Worm (Caenorhabditis elegans) whole organism, L2 larva: ENCODE results near the gene T03F6.10.

Experiments used
- R02D3.7 ChIP-seq: fragments of 150-350 bp; optimal IDR thresholded peaks from 2 replicates; lab custom pipeline; 2014; ENCODE audit warnings: missing biosample characterization, missing genetic modification characterization
- Y55F3AM.14 ChIP-seq: fragments of 200-800 bp; sonication (Bioruptor generic); optimal IDR thresholded peaks from 2 replicates; lab custom pipeline; 2018; ENCODE audit warnings: mild to moderate bottlenecking, missing genetic modification characterization, missing compliant biosample characterization
- ZK546.5 ChIP-seq: sonication (generic microtip); optimal IDR thresholded peaks from 2 replicates; lab custom pipeline; 2017; ENCODE audit warnings: missing biosample characterization, missing genetic modification characterization
- alr-1 ChIP-seq: fragments of 150-350 bp; optimal IDR thresholded peaks from 2 replicates; lab custom pipeline; 2014; ENCODE audit warnings: missing biosample characterization, missing genetic modification characterization
- aly-2 ChIP-seq: fragments of 150-350 bp; optimal IDR thresholded peaks from 2 replicates; lab custom pipeline; 2014; ENCODE audit warnings: missing biosample characterization, missing genetic modification characterization
- ama-1 ChIP-seq: fragments of 150-350 bp; optimal IDR thresholded peaks from 2 replicates; lab custom pipeline; 2018; ENCODE audit warnings: inconsistent platforms
- ceh-82 ChIP-seq: fragments of 150-350 bp; optimal IDR thresholded peaks from 2 replicates; lab custom pipeline; 2014; ENCODE audit warnings: missing biosample characterization, missing genetic modification characterization
- crh-2 ChIP-seq: sonication (generic microtip); optimal IDR thresholded peaks from 2 replicates; lab custom pipeline; 2017; ENCODE audit warnings: missing biosample characterization, missing genetic modification characterization
- elt-1 ChIP-seq: fragments of 150-350 bp; optimal IDR thresholded peaks from 2 replicates; lab custom pipeline; 2014; ENCODE audit warnings: missing biosample characterization, missing genetic modification characterization
- elt-3 ChIP-seq: sonication (generic microtip); optimal IDR thresholded peaks from 2 replicates; lab custom pipeline; 2017; ENCODE audit warnings: missing biosample characterization, missing genetic modification characterization
- fos-1 ChIP-seq: fragments of 150-350 bp; optimal IDR thresholded peaks from 2 replicates; lab custom pipeline; 2014; ENCODE audit warnings: missing biosample characterization, missing genetic modification characterization
- lin-11 ChIP-seq: fragments of 150-350 bp; sonication (generic microtip); optimal IDR thresholded peaks from 2 replicates; lab custom pipeline; 2014; ENCODE audit warnings: missing biosample characterization, missing genetic modification characterization, inconsistent platforms, mixed read lengths
- lin-13 ChIP-seq: fragments of 150-350 bp; optimal IDR thresholded peaks from 2 replicates; lab custom pipeline; 2014; ENCODE audit warnings: missing biosample characterization, missing genetic modification reagents, missing genetic modification characterization
- lsy-2 ChIP-seq, 2 experiments: fragments of 150-350 bp in 1 of 2; sonication (generic microtip) in 1 of 2; optimal IDR thresholded peaks; 2 replicates each; lab custom pipeline; 2014 to 2017; ENCODE audit warnings: missing biosample characterization in 2 of 2, missing genetic modification characterization in 2 of 2
- mab-5 ChIP-seq: fragments of 150-350 bp; optimal IDR thresholded peaks from 2 replicates; lab custom pipeline; 2014; ENCODE audit warnings: missing biosample characterization, missing genetic modification characterization
- mbf-1 ChIP-seq: sonication (generic microtip); optimal IDR thresholded peaks from 2 replicates; lab custom pipeline; 2017; ENCODE audit warnings: missing biosample characterization, missing genetic modification characterization
- mdl-1 ChIP-seq, 2 experiments: fragments of 150-350 bp in 1 of 2; sonication (generic microtip) in 1 of 2; optimal IDR thresholded peaks; 2 replicates each; lab custom pipeline; 2017; ENCODE audit warnings: missing biosample characterization in 2 of 2, missing genetic modification characterization in 2 of 2
- nhr-10 ChIP-seq: sonication (generic microtip); optimal IDR thresholded peaks from 2 replicates; lab custom pipeline; 2017; ENCODE audit warnings: missing biosample characterization, missing genetic modification characterization
- nhr-12 ChIP-seq: fragments of 150-350 bp; optimal IDR thresholded peaks from 2 replicates; lab custom pipeline; 2014; ENCODE audit warnings: missing biosample characterization, missing genetic modification characterization
- nhr-129 ChIP-seq: fragments of 150-350 bp; optimal IDR thresholded peaks from 2 replicates; lab custom pipeline; 2014; ENCODE audit warnings: missing biosample characterization, missing genetic modification characterization
- nhr-23 ChIP-seq: fragments of 150-350 bp; optimal IDR thresholded peaks from 2 replicates; lab custom pipeline; 2014; ENCODE audit warnings: missing biosample characterization, missing genetic modification reagents, missing genetic modification characterization
- nhr-237 ChIP-seq: fragments of 150-350 bp; optimal IDR thresholded peaks from 2 replicates; lab custom pipeline; 2014; ENCODE audit warnings: missing biosample characterization, missing genetic modification characterization
- nhr-25 ChIP-seq: fragments of 150-350 bp; sonication (generic microtip); optimal IDR thresholded peaks from 3 replicates; lab custom pipeline; 2014; ENCODE audit warnings: missing biosample characterization, missing genetic modification characterization
- nhr-6 ChIP-seq: fragments of 150-350 bp; optimal IDR thresholded peaks from 2 replicates; lab custom pipeline; 2014; ENCODE audit warnings: missing biosample characterization, missing genetic modification characterization
- nhr-77 ChIP-seq: fragments of 150-350 bp; optimal IDR thresholded peaks from 2 replicates; lab custom pipeline; 2014; ENCODE audit warnings: missing biosample characterization, missing genetic modification characterization
- peb-1 ChIP-seq: fragments of 150-350 bp; optimal IDR thresholded peaks from 2 replicates; lab custom pipeline; 2014; ENCODE audit warnings: missing biosample characterization, missing genetic modification characterization
- sem-4 ChIP-seq: fragments of 150-350 bp; optimal IDR thresholded peaks from 2 replicates; lab custom pipeline; 2014; ENCODE audit warnings: missing biosample characterization, missing genetic modification reagents, missing genetic modification characterization
- sma-3 ChIP-seq: sonication (generic microtip); optimal IDR thresholded peaks from 2 replicates; lab custom pipeline; 2016; ENCODE audit warnings: missing genetic modification reagents, missing genetic modification characterization, missing compliant biosample characterization
- sma-9 ChIP-seq, 2 experiments: fragments of 150-350 bp in 1 of 2; sonication (generic microtip) in 1 of 2; optimal IDR thresholded peaks; 2 replicates each; lab custom pipeline; 2014 to 2016; ENCODE audit warnings: missing genetic modification characterization in 2 of 2, mild to moderate bottlenecking in 1 of 2, missing biosample characterization in 1 of 2, missing compliant biosample characterization in 1 of 2, missing genetic modification reagents in 1 of 2, moderate library complexity in 1 of 2
- snpc-4 ChIP-seq: fragments of 150-350 bp; optimal IDR thresholded peaks from 2 replicates; lab custom pipeline; 2014; ENCODE audit warnings: missing biosample characterization, missing genetic modification characterization
- unc-39 ChIP-seq: fragments of 150-350 bp; optimal IDR thresholded peaks from 2 replicates; lab custom pipeline; 2014; ENCODE audit warnings: missing biosample characterization, missing genetic modification characterization
- unc-62 ChIP-seq: fragments of 150-350 bp; optimal IDR thresholded peaks from 2 replicates; lab custom pipeline; 2014; ENCODE audit warnings: missing biosample characterization, missing genetic modification reagents, missing genetic modification characterization
- zag-1 ChIP-seq: fragments of 150-350 bp; optimal IDR thresholded peaks from 2 replicates; lab custom pipeline; 2014; ENCODE audit warnings: missing biosample characterization, missing genetic modification characterization
- ztf-11 ChIP-seq: sonication (generic microtip); optimal IDR thresholded peaks from 2 replicates; lab custom pipeline; 2017; ENCODE audit warnings: missing biosample characterization, missing genetic modification characterization

Gene T03F6.10

DNA sequence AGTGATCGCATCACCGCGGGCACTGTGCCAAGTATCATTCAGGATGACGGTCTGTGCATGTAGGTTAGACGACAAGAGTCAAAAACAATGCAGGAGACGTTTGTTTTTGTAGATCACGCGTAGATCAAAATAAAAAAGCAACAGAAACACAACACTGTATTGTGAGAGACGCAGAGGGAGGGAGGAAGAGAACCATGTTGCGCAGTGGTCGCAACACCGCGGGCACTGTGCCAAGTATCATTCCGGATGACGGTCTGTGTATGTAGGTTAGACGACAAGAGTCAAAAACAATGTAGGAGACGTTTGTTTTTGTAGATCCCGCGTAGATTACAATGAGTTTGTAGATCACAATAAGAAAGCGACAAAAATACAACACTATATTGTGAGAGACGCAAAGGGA, 40.8 kb upstream of the T03F6.10 start:
- TF ChIP-seq sma-3 (GFP tag; lab: Kevin White, UChicago) (no peak), ama-1 (lab: Kevin White, UChicago) (no peak), peb-1 (tag; lab: Kevin White, UChicago) (no peak), mdl-1 (tag; optimal IDR thresholded peaks at IDR 0.05; lab: Kevin White, UChicago) (no peak), nhr-25 (tag; lab: Kevin White, UChicago) (no peak), nhr-10 (tag; lab: Kevin White, UChicago) (no peak), elt-1 (tag; lab: Kevin White, UChicago) (no peak), nhr-23 (tag; lab: Kevin White, UChicago) (no peak), ZK546.5 (tag; lab: Kevin White, UChicago) (no peak), crh-2 (tag; lab: Kevin White, UChicago) (no peak), elt-3 (tag; lab: Kevin White, UChicago) (no peak), sem-4 (tag; lab: Kevin White, UChicago) (no peak)

DNA sequence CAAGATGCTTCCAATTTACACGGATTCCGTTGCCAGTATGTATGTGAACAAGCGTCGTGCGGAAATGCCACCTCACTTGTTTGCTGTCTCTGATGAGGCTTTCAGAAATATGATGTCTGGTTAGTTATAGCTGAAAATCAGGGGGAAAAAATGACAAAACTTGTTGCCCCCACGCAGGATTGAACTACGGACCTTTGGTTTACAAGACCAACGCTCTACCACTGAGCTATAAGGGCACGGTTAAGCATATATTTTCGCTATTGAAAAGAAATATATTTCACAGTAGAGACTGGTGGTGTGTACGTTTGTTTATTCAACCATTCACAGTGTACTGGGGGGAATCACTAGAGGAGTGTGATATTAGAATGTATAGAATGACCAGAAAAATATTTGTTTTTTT, 33.1 kb upstream of the T03F6.10 start:
- TF ChIP-seq ceh-82 (tag; lab: Kevin White, UChicago), result no peak
- peak; percentile 24 for TF ChIP-seq fos-1 (tag; lab: Kevin White, UChicago)

DNA sequence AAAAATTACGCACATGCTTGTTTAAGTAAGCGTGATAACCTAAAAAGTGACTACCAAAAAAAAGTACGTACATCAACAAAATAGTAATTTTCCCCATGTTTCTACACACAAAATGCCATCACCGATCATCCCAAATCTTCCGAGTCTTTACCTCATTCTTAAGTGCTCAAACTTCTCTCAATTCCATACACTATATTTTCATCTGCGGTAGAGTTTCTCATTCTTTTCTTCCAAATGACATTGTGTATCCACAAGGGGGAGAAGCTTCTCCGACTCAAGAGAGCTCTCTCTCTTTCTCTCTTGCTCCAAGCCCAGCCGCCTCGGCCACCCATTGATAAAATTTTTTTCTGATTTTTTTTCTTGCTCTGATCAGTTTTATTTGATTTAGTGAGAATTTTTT, 31.4 kb upstream of the T03F6.10 start, which contains the start of gene myo-6:
Gene myo-6, plus strand, starts transcription at position 301 of the 400 bp plus-strand sequence.
- no peak for TF ChIP-seq mab-5 (tag; lab: Kevin White, UChicago)
- TF ChIP-seq unc-39 (tag; lab: Kevin White, UChicago), result no peak
- TF ChIP-seq lin-11 (tag; lab: Kevin White, UChicago), result no peak
- TF ChIP-seq lin-13 (GFP tag; lab: Kevin White, UChicago), result no peak
- TF ChIP-seq ama-1 (lab: Kevin White, UChicago), result no peak
- TF ChIP-seq elt-1 (tag; lab: Kevin White, UChicago), result no peak
- TF ChIP-seq mbf-1 (tag; lab: Kevin White, UChicago), result no peak
- TF ChIP-seq nhr-23 (tag; lab: Kevin White, UChicago), result no peak
- TF ChIP-seq sem-4 (tag; lab: Kevin White, UChicago), result no peak

DNA sequence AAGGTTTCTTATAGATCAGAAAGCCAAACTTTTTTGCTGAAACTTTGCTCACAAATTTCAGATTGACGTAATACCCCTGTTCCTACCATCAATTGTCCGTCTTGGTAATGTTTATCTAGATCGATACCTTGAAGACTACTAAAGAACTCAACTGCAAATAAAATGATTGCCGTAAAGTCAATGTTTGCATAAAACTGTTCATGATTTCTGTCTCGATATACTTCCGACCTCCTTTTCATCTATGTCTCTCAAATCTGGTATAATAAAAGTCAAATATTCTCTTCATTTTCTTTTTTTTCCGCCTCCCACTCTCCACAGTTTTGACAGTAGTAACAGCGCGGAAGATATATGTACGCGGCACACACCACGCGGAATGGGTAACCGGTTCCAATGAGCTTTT, 27.4 kb upstream of the T03F6.10 start, which contains the start of gene nas-1:
Gene nas-1, plus strand, starts transcription at position 301 of the 400 bp plus-strand sequence.
- TF ChIP-seq peb-1 (tag; lab: Kevin White, UChicago) (no peak), nhr-23 (tag; lab: Kevin White, UChicago) (no peak), nhr-77 (no peak), lsy-2 (tag; optimal IDR thresholded peaks at IDR 0.05; lab: Kevin White, UChicago) (no peak), crh-2 (tag; lab: Kevin White, UChicago) (no peak), nhr-237 (tag; lab: Kevin White, UChicago) (no peak), nhr-129 (tag; lab: Kevin White, UChicago) (no peak), elt-1 (tag; lab: Kevin White, UChicago) (no peak), sma-9 (GFP tag; optimal IDR thresholded peaks at IDR 0.05; lab: Kevin White, UChicago) (no peak), sma-9 (tag; optimal IDR thresholded peaks at IDR 0.05; lab: Kevin White, UChicago) (no peak), mab-5 (tag; lab: Kevin White, UChicago) (no peak)

DNA sequence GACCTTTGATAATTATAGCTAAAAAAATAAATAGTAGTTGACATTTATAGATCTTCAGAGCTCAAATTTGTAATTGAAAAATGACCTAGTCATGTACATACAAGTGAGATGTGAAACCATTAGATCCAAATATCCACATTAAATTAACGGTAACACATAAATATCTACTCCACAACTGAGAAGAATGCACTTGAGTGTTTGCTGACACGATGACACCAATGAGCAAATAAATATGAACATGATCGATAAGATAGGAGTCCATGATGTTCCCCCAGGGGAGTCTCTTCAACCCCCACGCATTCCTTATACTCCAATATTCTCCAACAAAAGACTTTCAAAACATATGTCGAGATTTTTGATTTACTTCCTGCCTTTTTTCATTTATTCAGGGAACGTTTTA, 26.3 kb upstream of the T03F6.10 start, which contains the start of gene ttr-52:
Gene ttr-52, plus strand, starts transcription at position 301 of the 400 bp plus-strand sequence.
- TF ChIP-seq nhr-12 (tag; lab: Kevin White, UChicago), result no peak
- no peak for TF ChIP-seq elt-3 (tag; lab: Kevin White, UChicago)
- no peak for TF ChIP-seq alr-1 (tag; lab: Kevin White, UChicago)
- no peak for TF ChIP-seq sma-3 (GFP tag; lab: Kevin White, UChicago)
- no peak for TF ChIP-seq unc-62 (GFP tag; lab: Kevin White, UChicago)
- TF ChIP-seq snpc-4 (tag; lab: Kevin White, UChicago), result no peak
- TF ChIP-seq lin-11 (tag; lab: Kevin White, UChicago), result no peak
- TF ChIP-seq aly-2 (tag; lab: Kevin White, UChicago), result no peak
- TF ChIP-seq ztf-11 (tag; lab: Kevin White, UChicago), result no peak
- TF ChIP-seq ZK546.5 (tag; lab: Kevin White, UChicago), result no peak
- no peak for TF ChIP-seq R02D3.7
- no peak for TF ChIP-seq nhr-77
- no peak for TF ChIP-seq mdl-1 (tag; optimal IDR thresholded peaks at IDR 0.05; lab: Kevin White, UChicago)
- no peak for TF ChIP-seq zag-1 (tag; lab: Kevin White, UChicago)
- TF ChIP-seq crh-2 (tag; lab: Kevin White, UChicago), result no peak
- no peak for TF ChIP-seq nhr-6 (tag; lab: Kevin White, UChicago)
- TF ChIP-seq Y55F3AM.14, result no peak
- TF ChIP-seq nhr-10 (tag; lab: Kevin White, UChicago), result no peak
- no peak for TF ChIP-seq ceh-82 (tag; lab: Kevin White, UChicago)
- no peak for TF ChIP-seq fos-1 (tag; lab: Kevin White, UChicago)
